Worm (Caenorhabditis elegans) whole organism, young adult: Measurements from ENCODE around the gene nspf-3.

ENCODE experiments used
- B0019.2 ChIP-seq: fragments of 200-800 bp; sonication (Bioruptor generic); conservative IDR thresholded peaks from 2 replicates; pipeline ENCODE4 v1.3.6; 2022; ENCODE audit warnings: missing genetic modification reagents, missing genetic modification characterization, missing compliant biosample characterization
- F57C9.4 ChIP-seq: sonication (generic microtip); optimal IDR thresholded peaks from 2 replicates; lab custom pipeline; 2017; ENCODE audit warnings: mild to moderate bottlenecking, missing genetic modification characterization, missing compliant biosample characterization
- K11D2.4 ChIP-seq: fragments of 200-800 bp; sonication (Bioruptor generic); IDR thresholded peaks from 2 replicates; pipeline ENCODE4 v1.3.6; 2022; ENCODE audit warnings: missing genetic modification reagents, missing genetic modification characterization, missing compliant biosample characterization
- K12H6.12 ChIP-seq: fragments of 200-800 bp; sonication (Bioruptor generic); optimal IDR thresholded peaks from 2 replicates; lab custom pipeline; 2018; ENCODE audit warnings: mild to moderate bottlenecking, missing genetic modification characterization, missing compliant biosample characterization
- T26A5.8 ChIP-seq: sonication (generic microtip); optimal IDR thresholded peaks from 2 replicates; lab custom pipeline; 2016; ENCODE audit warnings: missing genetic modification characterization, missing compliant biosample characterization
- Y67H2A.10 ChIP-seq: fragments of 200-800 bp; sonication (Bioruptor generic); conservative IDR thresholded peaks from 2 replicates; pipeline ENCODE4 v1.3.6; 2022; ENCODE audit warnings: missing genetic modification reagents, missing genetic modification characterization, missing compliant biosample characterization
- akir-1 ChIP-seq: fragments of 200-800 bp; sonication (Bioruptor generic); optimal IDR thresholded peaks from 2 replicates; lab custom pipeline; 2018; ENCODE audit warnings: mild to moderate bottlenecking, missing genetic modification characterization, moderate library complexity, missing compliant biosample characterization
- ama-1 ChIP-seq, 3 experiments: fragments of 150-350 bp in 1 of 3; sonication (generic microtip) in 2 of 3; optimal IDR thresholded peaks; 2 replicates each; lab custom pipeline; 2014 to 2018; ENCODE audit warnings: missing biosample characterization in 2 of 3, missing genetic modification characterization in 2 of 3, missing genetic modification reagents in 2 of 3
- bed-1 ChIP-seq: fragments of 200-800 bp; sonication (Bioruptor generic); IDR thresholded peaks from 2 replicates; pipeline ENCODE4 v1.3.6; 2022; ENCODE audit warnings: missing genetic modification reagents, missing genetic modification characterization, missing compliant biosample characterization
- bed-2 ChIP-seq: fragments of 200-800 bp; sonication (Bioruptor generic); IDR thresholded peaks from 2 replicates; pipeline ENCODE4 v1.3.6; 2022; ENCODE audit warnings: missing genetic modification reagents, missing genetic modification characterization, missing compliant biosample characterization
- cebp-1 ChIP-seq, 2 experiments: fragments of 200-800 bp in 1 of 2; sonication (Bioruptor generic) in 1 of 2; sonication (generic microtip) in 1 of 2; IDR thresholded peaks in 1 of 2; optimal IDR thresholded peaks in 1 of 2; 2 replicates each; pipeline versions ENCODE4 v1.3.6 to Lab custom; 2017 to 2022; ENCODE audit warnings: missing compliant biosample characterization in 2 of 2, missing genetic modification characterization in 2 of 2, mild to moderate bottlenecking in 1 of 2, missing genetic modification reagents in 1 of 2, moderate library complexity in 1 of 2
- cebp-2 ChIP-seq: fragments of 200-800 bp; sonication (Bioruptor generic); IDR thresholded peaks from 2 replicates; pipeline ENCODE4 v1.3.6; 2022; ENCODE audit warnings: missing genetic modification characterization, missing compliant biosample characterization
- ceh-40 ChIP-seq: fragments of 200-800 bp; sonication (Bioruptor generic); IDR thresholded peaks from 2 replicates; pipeline ENCODE4 v1.3.6; 2022; ENCODE audit warnings: missing genetic modification characterization, missing compliant biosample characterization
- dpl-1 ChIP-seq: fragments of 150-350 bp; optimal IDR thresholded peaks from 2 replicates; lab custom pipeline; 2014; ENCODE audit warnings: missing biosample characterization, missing genetic modification reagents, missing genetic modification characterization
- egl-44 ChIP-seq: fragments of 200-800 bp; sonication (Bioruptor generic); IDR thresholded peaks from 2 replicates; pipeline ENCODE4 v1.3.6; 2022; ENCODE audit warnings: missing genetic modification reagents, missing genetic modification characterization, missing compliant biosample characterization
- him-1 ChIP-seq: sonication (generic microtip); optimal IDR thresholded peaks from 2 replicates; lab custom pipeline; 2016; ENCODE audit warnings: missing genotype, missing genetic modification reagents, missing genetic modification characterization, missing compliant biosample characterization
- lin-40 ChIP-seq: sonication (generic microtip); optimal IDR thresholded peaks from 2 replicates; lab custom pipeline; 2016; ENCODE audit warnings: missing genetic modification characterization, mild to moderate bottlenecking, missing compliant biosample characterization, missing genotype, missing genetic modification reagents
- lsy-27 ChIP-seq: sonication (generic microtip); optimal IDR thresholded peaks from 2 replicates; lab custom pipeline; 2017; ENCODE audit warnings: missing genetic modification characterization, mild to moderate bottlenecking, missing compliant biosample characterization, antibody characterized with exemption, missing genotype, borderline replicate concordance; ENCODE audit not compliant: insufficient read depth
- madf-10 ChIP-seq: sonication (generic microtip); optimal IDR thresholded peaks from 2 replicates; lab custom pipeline; 2016; ENCODE audit warnings: mild to moderate bottlenecking, missing genetic modification characterization, missing compliant biosample characterization
- madf-3 ChIP-seq: fragments of 200-800 bp; sonication (Bioruptor generic); IDR thresholded peaks from 2 replicates; pipeline ENCODE4 v1.3.6; 2022; ENCODE audit warnings: missing genetic modification reagents, missing genetic modification characterization, missing compliant biosample characterization
- mcd-1 ChIP-seq: fragments of 200-800 bp; sonication (Bioruptor generic); IDR thresholded peaks from 2 replicates; pipeline ENCODE4 v1.3.6; 2022; ENCODE audit warnings: missing genetic modification reagents, missing genetic modification characterization, missing compliant biosample characterization
- mes-4 ChIP-seq: sonication (generic microtip); optimal IDR thresholded peaks from 2 replicates; lab custom pipeline; 2016; ENCODE audit warnings: missing genotype, missing genetic modification characterization, missing compliant biosample characterization
- mxl-1 ChIP-seq: sonication (generic microtip); optimal IDR thresholded peaks from 2 replicates; lab custom pipeline; 2016; ENCODE audit warnings: missing genetic modification characterization, missing compliant biosample characterization
- nfya-2 ChIP-seq: fragments of 200-800 bp; sonication (Bioruptor generic); IDR thresholded peaks from 2 replicates; pipeline ENCODE4 v1.3.6; 2022; ENCODE audit warnings: missing genetic modification reagents, missing genetic modification characterization, missing compliant biosample characterization
- nhr-179 ChIP-seq: sonication (generic microtip); optimal IDR thresholded peaks from 2 replicates; lab custom pipeline; 2016; ENCODE audit warnings: mild to moderate bottlenecking, missing genetic modification characterization, missing compliant biosample characterization
- nhr-90 ChIP-seq: sonication (generic microtip); optimal IDR thresholded peaks from 2 replicates; lab custom pipeline; 2016; ENCODE audit warnings: missing genotype, mild to moderate bottlenecking, missing genetic modification characterization, missing compliant biosample characterization
- pbrm-1 ChIP-seq: fragments of 200-800 bp; sonication (Bioruptor generic); IDR thresholded peaks from 2 replicates; pipeline ENCODE4 v1.3.6; 2022; ENCODE audit warnings: missing genetic modification reagents, missing genetic modification characterization, missing compliant biosample characterization
- rec-8 ChIP-seq, 2 experiments: sonication (generic microtip); optimal IDR thresholded peaks; 2 replicates each; lab custom pipeline; 2016; ENCODE audit warnings: mild to moderate bottlenecking in 2 of 2, missing genetic modification characterization in 2 of 2, missing genetic modification reagents in 2 of 2, missing genotype in 2 of 2, missing biosample characterization in 1 of 2, missing compliant biosample characterization in 1 of 2, moderate library complexity in 1 of 2
- rpc-1 ChIP-seq, 2 experiments: fragments of 150-350 bp in 1 of 2; sonication (generic microtip) in 1 of 2; optimal IDR thresholded peaks; 2 replicates each; lab custom pipeline; 2014 to 2018; ENCODE audit warnings: missing biosample characterization in 1 of 2, missing genetic modification characterization in 1 of 2, missing genetic modification reagents in 1 of 2, missing genotype in 1 of 2
- snpc-3.4 ChIP-seq: sonication (generic microtip); optimal IDR thresholded peaks from 2 replicates; lab custom pipeline; 2017; ENCODE audit warnings: missing genetic modification characterization, mild to moderate bottlenecking, missing compliant biosample characterization, antibody characterized with exemption, moderate library complexity, missing genotype, missing genetic modification reagents
- somi-1 ChIP-seq: fragments of 200-800 bp; sonication (Bioruptor generic); optimal IDR thresholded peaks from 2 replicates; lab custom pipeline; 2018; ENCODE audit warnings: mild to moderate bottlenecking, missing genetic modification characterization, missing compliant biosample characterization
- tbp1 ChIP-seq: fragments of 200-800 bp; sonication (Bioruptor generic); optimal IDR thresholded peaks from 2 replicates; lab custom pipeline; 2018; ENCODE audit warnings: mild to moderate bottlenecking, missing genetic modification characterization, missing compliant biosample characterization
- tlf-1 ChIP-seq: fragments of 200-800 bp; sonication (Bioruptor generic); optimal IDR thresholded peaks from 2 replicates; lab custom pipeline; 2018; ENCODE audit warnings: mild to moderate bottlenecking, missing genetic modification characterization, missing compliant biosample characterization
- zfh-2 ChIP-seq: fragments of 200-800 bp; sonication (Bioruptor generic); conservative IDR thresholded peaks from 2 replicates; pipeline ENCODE4 v1.3.6; 2022; ENCODE audit warnings: missing genetic modification reagents, missing genetic modification characterization, missing compliant biosample characterization
- zim-3 ChIP-seq: sonication (generic microtip); optimal IDR thresholded peaks from 2 replicates; lab custom pipeline; 2017; ENCODE audit warnings: mild to moderate bottlenecking, missing genetic modification characterization, moderate library complexity, missing compliant biosample characterization
- ztf-28 ChIP-seq: fragments of 200-800 bp; sonication (Bioruptor generic); IDR thresholded peaks from 2 replicates; pipeline ENCODE4 v1.3.6; 2022; ENCODE audit warnings: missing genetic modification reagents, missing genetic modification characterization, missing compliant biosample characterization
- ztf-6 ChIP-seq: fragments of 200-800 bp; sonication (Bioruptor generic); IDR thresholded peaks from 2 replicates; pipeline ENCODE4 v1.3.6; 2022; ENCODE audit warnings: missing genetic modification reagents, missing genetic modification characterization, missing compliant biosample characterization

nspf-3 gene

DNA sequence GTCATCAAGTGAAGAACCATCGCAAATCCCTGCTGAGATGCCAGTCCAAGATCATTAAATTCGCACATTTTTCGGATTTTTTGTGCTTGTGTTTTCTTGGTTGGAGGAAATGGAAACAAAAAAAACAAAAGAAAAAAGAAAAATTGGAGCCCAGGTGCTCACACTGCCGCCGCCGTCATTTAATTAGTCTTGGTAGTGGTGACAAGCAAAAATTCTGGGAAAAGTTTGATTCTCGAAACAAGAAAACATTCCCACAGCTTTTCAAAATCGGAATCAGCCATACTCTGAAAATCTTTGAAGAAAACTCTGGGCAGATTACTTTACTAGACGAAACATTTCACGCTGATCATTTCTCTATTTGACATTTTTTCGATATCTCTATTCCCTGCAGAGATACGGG lies 15.2 kb upstream of the nspf-3 start, which contains the start of gene srh-128:
srh-128 (minus strand) TSS at position 101 of the 400 bp plus-strand sequence.
- no peak for TF ChIP-seq ztf-28 (GFP tag; lab: Robert Waterston, UW)
- TF ChIP-seq mcd-1 (GFP tag; lab: Robert Waterston, UW) = no peak
- no peak for TF ChIP-seq him-1 (tag; lab: Kevin White, UChicago)
- TF ChIP-seq B0019.2 (GFP tag; lab: Robert Waterston, UW) = no peak
- no peak for TF ChIP-seq pbrm-1 (GFP tag; lab: Robert Waterston, UW)
- no peak for TF ChIP-seq madf-3 (GFP tag; lab: Robert Waterston, UW)
- no peak for TF ChIP-seq lsy-27 (tag; lab: Kevin White, UChicago)
- no peak for TF ChIP-seq nfya-2 (GFP tag; lab: Robert Waterston, UW)
- TF ChIP-seq F57C9.4 = no peak
- TF ChIP-seq K11D2.4 (GFP tag; lab: Robert Waterston, UW) = no peak
- TF ChIP-seq mes-4 (tag; lab: Kevin White, UChicago) = no peak
- no peak for TF ChIP-seq tlf-1

DNA sequence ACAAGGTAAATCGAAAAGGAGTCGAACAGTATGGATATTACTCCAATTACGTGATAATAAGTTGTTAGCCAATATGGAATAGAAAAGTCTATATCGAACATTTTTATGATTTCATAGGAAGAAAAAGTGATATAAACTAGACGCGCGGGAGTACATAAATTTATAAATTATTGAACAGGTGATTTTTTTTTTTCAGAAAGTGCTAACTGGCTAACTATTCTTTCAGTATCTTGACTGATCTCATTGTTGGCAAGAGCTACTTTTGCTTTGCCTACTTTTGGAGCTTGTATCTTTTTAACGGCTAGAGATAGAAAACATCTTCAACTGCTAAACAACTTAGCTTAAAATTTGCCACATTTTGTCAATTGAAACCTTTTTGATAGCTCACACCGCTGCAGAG lies 12.8 kb upstream of the nspf-3 start, which contains the start of gene sri-60:
sri-60 (minus strand) TSS at position 101 of the 400 bp plus-strand sequence.
- no peak for TF ChIP-seq cebp-1 (GFP tag; IDR thresholded peaks at IDR 0.05; lab: Robert Waterston, UW)
- no peak for TF ChIP-seq cebp-1 (tag; optimal IDR thresholded peaks at IDR 0.05; lab: Kevin White, UChicago)
- no peak for TF ChIP-seq dpl-1 (GFP tag; lab: Kevin White, UChicago)
- TF ChIP-seq T26A5.8 (tag; lab: Kevin White, UChicago) = no peak
- TF ChIP-seq mxl-1 = no peak
- TF ChIP-seq ama-1 (optimal IDR thresholded peaks at IDR 0.05; lab: Kevin White, UChicago) = no peak
- TF ChIP-seq ama-1 (GFP tag; optimal IDR thresholded peaks at IDR 0.05; lab: Kevin White, UChicago) = no peak
- no peak for TF ChIP-seq egl-44 (GFP tag; lab: Robert Waterston, UW)
- TF ChIP-seq K12H6.12 (tag; lab: Kevin White, UChicago) = no peak
- no peak for TF ChIP-seq nfya-2 (GFP tag; lab: Robert Waterston, UW)
- no peak for TF ChIP-seq rpc-1 (optimal IDR thresholded peaks at IDR 0.05; lab: Kevin White, UChicago)
- TF ChIP-seq rpc-1 (tag; optimal IDR thresholded peaks at IDR 0.05; lab: Kevin White, UChicago) = no peak
- no peak for TF ChIP-seq snpc-3.4

DNA sequence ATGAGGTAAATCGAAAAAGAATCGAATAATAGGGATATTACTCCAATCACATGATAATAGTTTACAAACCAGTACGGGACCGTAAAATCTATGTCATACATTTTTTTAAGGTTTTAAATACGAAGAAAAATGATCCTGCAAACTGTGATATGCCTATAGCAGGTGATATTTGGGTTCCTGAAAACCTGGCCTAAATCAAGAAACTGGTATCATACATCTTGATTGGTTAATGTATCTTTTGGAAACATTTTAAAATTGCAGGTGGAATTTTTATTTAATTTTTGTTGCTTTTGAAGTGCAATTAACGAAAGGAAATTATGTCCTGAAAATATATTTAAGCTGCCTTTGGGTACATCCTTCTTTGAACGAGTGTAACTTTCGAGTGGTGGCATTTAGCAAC lies 10.2 kb upstream of the nspf-3 start, which contains the start of gene sri-61:
sri-61 (minus strand) TSS at position 101 of the 400 bp plus-strand sequence.
- TF ChIP-seq ceh-40 (GFP tag; lab: Robert Waterston, UW) (no peak), Y67H2A.10 (GFP tag; lab: Robert Waterston, UW) (no peak), somi-1 (GFP tag; lab: Kevin White, UChicago) (no peak), nhr-179 (tag; lab: Kevin White, UChicago) (no peak), rec-8 (tag; optimal IDR thresholded peaks at IDR 0.05; lab: Kevin White, UChicago) (no peak), cebp-2 (GFP tag; lab: Robert Waterston, UW) (no peak), bed-2 (GFP tag; lab: Robert Waterston, UW) (no peak), ztf-6 (GFP tag; lab: Robert Waterston, UW) (no peak), tbp1 (no peak), akir-1 (GFP tag; lab: Kevin White, UChicago) (no peak), zfh-2 (no peak), lin-40 (tag; lab: Kevin White, UChicago) (no peak), madf-10 (tag; lab: Kevin White, UChicago) (no peak), zim-3 (tag; lab: Kevin White, UChicago) (no peak), bed-1 (GFP tag; lab: Robert Waterston, UW) (no peak), nhr-90 (tag; lab: Kevin White, UChicago) (no peak), F57C9.4 (no peak)
- TF ChIP-seq, all 124 proteins: peak for 0
